Worm (Caenorhabditis elegans): ENCODE measurements around the gene C13A2.1.
"Not testable (repeated sequence)": the region's sequence is repeated elsewhere in the genome, so short reads cannot be mapped to it uniquely, and the experiment has no call there.

The C13A2.1 gene

DNA sequence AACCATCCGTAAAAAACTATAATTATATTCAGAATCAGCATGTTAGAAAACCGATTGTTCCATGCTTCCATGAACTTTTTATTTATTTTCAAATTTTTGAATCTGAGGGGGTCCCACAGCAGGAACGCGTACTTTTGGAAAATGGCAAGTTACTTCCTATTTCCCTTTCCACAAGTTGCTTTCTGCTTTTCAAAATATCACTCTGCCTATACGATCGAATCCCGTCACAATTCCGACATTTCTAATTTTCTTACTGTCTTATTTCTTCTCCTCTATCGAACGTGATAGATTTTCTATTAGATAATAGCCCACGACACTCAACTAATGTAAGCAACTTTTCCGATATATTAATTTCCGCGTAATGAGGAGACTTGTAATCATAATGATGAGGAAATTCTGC is 13.3 kb upstream of the C13A2.1 start, which contains the start of gene C13A2.5:
C13A2.5 (plus strand) TSS at position 301 of the 400 bp plus-strand sequence.
- no peak for TF ChIP-seq ztf-23 (GFP tag; IDR thresholded peaks at IDR 0.05)
- no peak for TF ChIP-seq tab-1 (GFP tag; IDR thresholded peaks at IDR 0.05)
- TF ChIP-seq ztf-29 (GFP tag; IDR thresholded peaks at IDR 0.05) = no peak
- TF ChIP-seq klf-2 (GFP tag; conservative IDR thresholded peaks at IDR 0.05) = no peak
- TF ChIP-seq med-1 (GFP tag; optimal IDR thresholded peaks at IDR 0.05; ENCODE audit: insufficient read depth) = no peak
- no peak for TF ChIP-seq ref-1 (GFP tag; conservative IDR thresholded peaks at IDR 0.05)
- no peak for TF ChIP-seq T22C8.4 (GFP tag; IDR thresholded peaks at IDR 0.05)
- no peak for TF ChIP-seq cog-1 (tag; optimal IDR thresholded peaks at IDR 0.05)
- no peak for TF ChIP-seq flt-1 (GFP tag; IDR thresholded peaks at IDR 0.05)

DNA sequence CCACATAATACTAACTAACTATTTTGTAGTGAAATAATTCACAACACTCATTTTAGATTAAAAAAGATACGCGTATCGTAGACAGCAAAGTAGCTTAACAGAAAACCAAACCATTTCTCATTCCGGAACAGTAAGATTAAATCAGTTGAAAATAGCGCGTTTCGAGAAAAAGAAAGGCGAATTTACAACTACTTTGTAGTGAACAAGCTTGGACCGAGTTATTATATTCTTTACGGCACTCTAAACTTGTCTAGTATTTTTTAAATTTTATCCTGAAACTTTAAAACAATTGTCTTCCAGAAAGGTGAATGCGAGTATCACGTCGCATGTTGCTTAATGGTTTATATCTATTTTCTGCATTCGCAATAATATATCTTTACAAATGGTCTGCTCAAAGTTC is 9.7 kb upstream of the C13A2.1 start, which contains the start of gene C13A2.4:
C13A2.4 (plus strand) TSS at position 301 of the 400 bp plus-strand sequence.
- TF ChIP-seq flt-1 (GFP tag; IDR thresholded peaks at IDR 0.05) (no peak), klf-2 (GFP tag; conservative IDR thresholded peaks at IDR 0.05) (no peak), ztf-29 (GFP tag; IDR thresholded peaks at IDR 0.05) (no peak), cog-1 (tag; optimal IDR thresholded peaks at IDR 0.05) (no peak), ref-1 (GFP tag; conservative IDR thresholded peaks at IDR 0.05) (no peak), med-1 (GFP tag; optimal IDR thresholded peaks at IDR 0.05; ENCODE audit: insufficient read depth) (no peak), T22C8.4 (GFP tag; IDR thresholded peaks at IDR 0.05) (no peak), ztf-23 (GFP tag; IDR thresholded peaks at IDR 0.05) (no peak), tab-1 (GFP tag; IDR thresholded peaks at IDR 0.05) (no peak)

DNA sequence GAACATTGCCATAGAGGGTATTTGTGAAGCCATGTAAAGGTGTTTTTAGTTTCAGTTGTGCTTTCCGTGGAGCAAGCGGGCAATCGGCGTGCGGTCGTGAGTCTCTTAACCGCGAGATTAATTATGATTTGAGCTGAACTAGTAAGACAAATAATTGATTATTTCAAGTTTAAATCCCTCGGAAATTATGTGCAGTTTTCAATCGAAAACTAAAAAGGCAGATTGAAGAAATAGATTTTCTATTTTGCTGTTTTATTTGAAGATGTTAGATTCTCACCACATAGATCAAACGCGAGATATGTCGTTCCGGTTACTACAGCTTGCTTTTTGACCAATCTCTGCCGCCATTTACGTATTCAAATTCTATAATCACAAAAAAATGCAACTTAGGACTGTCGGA is 6.8 kb upstream of the C13A2.1 start, which contains the start of gene C13A2.3:
C13A2.3 (plus strand) TSS at position 301 of the 400 bp plus-strand sequence.
- TF ChIP-seq klf-2 (GFP tag; conservative IDR thresholded peaks at IDR 0.05) = no peak
- TF ChIP-seq T22C8.4 (GFP tag; IDR thresholded peaks at IDR 0.05) = no peak
- TF ChIP-seq flt-1 (GFP tag; IDR thresholded peaks at IDR 0.05) = no peak
- no peak for TF ChIP-seq med-1 (GFP tag; optimal IDR thresholded peaks at IDR 0.05; ENCODE audit: insufficient read depth)
- TF ChIP-seq tab-1 (GFP tag; IDR thresholded peaks at IDR 0.05) = no peak
- no peak for TF ChIP-seq cog-1 (tag; optimal IDR thresholded peaks at IDR 0.05)
- TF ChIP-seq ref-1 (GFP tag; conservative IDR thresholded peaks at IDR 0.05) = no peak
- no peak for TF ChIP-seq ztf-29 (GFP tag; IDR thresholded peaks at IDR 0.05)
- TF ChIP-seq ztf-23 (GFP tag; IDR thresholded peaks at IDR 0.05) = no peak

ce11 chrV:7295270-7295669 is 6.5 kb downstream of the C13A2.1 start, which contains the start of gene F07G11.4:
Gene F07G11.4 (minus strand): TSS chrV:7295370.
- TF ChIP-seq ztf-29 (GFP tag; IDR thresholded peaks at IDR 0.05) = no peak
- TF ChIP-seq ref-1 (GFP tag; conservative IDR thresholded peaks at IDR 0.05) = no peak
- TF ChIP-seq cog-1 (tag; optimal IDR thresholded peaks at IDR 0.05) = no peak
- TF ChIP-seq med-1 (GFP tag; optimal IDR thresholded peaks at IDR 0.05; ENCODE audit: insufficient read depth) = no peak
- TF ChIP-seq ztf-23 (GFP tag; IDR thresholded peaks at IDR 0.05) = no peak
- no peak for TF ChIP-seq flt-1 (GFP tag; IDR thresholded peaks at IDR 0.05)
- TF ChIP-seq tab-1 (GFP tag; IDR thresholded peaks at IDR 0.05) = no peak
- no peak for TF ChIP-seq T22C8.4 (GFP tag; IDR thresholded peaks at IDR 0.05)
- TF ChIP-seq klf-2 (GFP tag; conservative IDR thresholded peaks at IDR 0.05) = no peak

- TF ChIP-seq ztf-23 (GFP tag; IDR thresholded peaks at IDR 0.05) (no peak), cog-1 (tag; optimal IDR thresholded peaks at IDR 0.05) (no peak), T22C8.4 (GFP tag; IDR thresholded peaks at IDR 0.05) (no peak), ztf-29 (GFP tag; IDR thresholded peaks at IDR 0.05) (no peak), klf-2 (GFP tag; conservative IDR thresholded peaks at IDR 0.05) (no peak), flt-1 (GFP tag; IDR thresholded peaks at IDR 0.05) (no peak), ref-1 (GFP tag; conservative IDR thresholded peaks at IDR 0.05) (no peak), tab-1 (GFP tag; IDR thresholded peaks at IDR 0.05) (no peak), med-1 (GFP tag; optimal IDR thresholded peaks at IDR 0.05; ENCODE audit: insufficient read depth) (no peak)
Measured at ce11 chrV:7297263-7297662, 8.5 kb downstream of the C13A2.1 start, which contains the start of gene srj-32. Gene srj-32 (minus strand): TSS chrV:7297363.

DNA sequence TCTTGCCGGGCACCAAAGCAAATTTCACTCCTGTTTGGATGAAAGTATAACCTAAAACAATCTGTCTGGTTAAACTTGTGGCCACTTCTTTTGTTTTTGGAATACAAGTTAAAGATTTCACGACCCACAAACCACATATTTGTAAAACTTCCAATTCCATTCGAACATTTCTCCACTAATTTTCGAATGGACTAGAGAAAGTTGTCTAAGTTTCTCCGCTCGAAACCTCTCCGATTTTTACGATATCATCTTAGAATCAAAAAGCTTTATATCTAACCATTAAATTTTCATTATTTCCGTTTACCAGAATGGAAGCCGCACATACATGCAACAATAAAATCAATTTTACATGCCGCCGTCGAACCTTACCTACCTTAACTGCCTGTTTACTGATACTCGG is 9.7 kb downstream of the C13A2.1 start, which contains the start of gene F07G11.3:
F07G11.3 (plus strand) TSS at position 301 of the 400 bp plus-strand sequence.
- TF ChIP-seq ztf-23 (GFP tag; IDR thresholded peaks at IDR 0.05) (no peak), klf-2 (GFP tag; conservative IDR thresholded peaks at IDR 0.05) (no peak), ztf-29 (GFP tag; IDR thresholded peaks at IDR 0.05) (no peak), cog-1 (tag; optimal IDR thresholded peaks at IDR 0.05) (no peak), tab-1 (GFP tag; IDR thresholded peaks at IDR 0.05) (no peak), med-1 (GFP tag; optimal IDR thresholded peaks at IDR 0.05; ENCODE audit: insufficient read depth) (no peak), flt-1 (GFP tag; IDR thresholded peaks at IDR 0.05) (no peak), T22C8.4 (GFP tag; IDR thresholded peaks at IDR 0.05) (no peak), ref-1 (GFP tag; conservative IDR thresholded peaks at IDR 0.05) (no peak)

- TF ChIP-seq med-1 (GFP tag; optimal IDR thresholded peaks at IDR 0.05; ENCODE audit: insufficient read depth); T22C8.4 (GFP tag; IDR thresholded peaks at IDR 0.05); ref-1 (GFP tag; conservative IDR thresholded peaks at IDR 0.05): not testable (repeated sequence)
Measured at ce11 chrV:7304506-7304905, 15.7 kb downstream of the C13A2.1 start, which contains the start of gene F07G11.2. Gene F07G11.2 (plus strand): TSS chrV:7304806.

ce11 chrV:7307089-7307488 is 18.3 kb downstream of the C13A2.1 start, which contains the start of gene F07G11.1:
Gene F07G11.1 (plus strand): TSS chrV:7307389.
- TF ChIP-seq med-1 (GFP tag; optimal IDR thresholded peaks at IDR 0.05; ENCODE audit: insufficient read depth) = no peak
- TF ChIP-seq flt-1 (GFP tag; IDR thresholded peaks at IDR 0.05) = no peak
- no peak for TF ChIP-seq tab-1 (GFP tag; IDR thresholded peaks at IDR 0.05)
- TF ChIP-seq ztf-29 (GFP tag; IDR thresholded peaks at IDR 0.05) = no peak
- TF ChIP-seq T22C8.4 (GFP tag; IDR thresholded peaks at IDR 0.05) = no peak
- no peak for TF ChIP-seq klf-2 (GFP tag; conservative IDR thresholded peaks at IDR 0.05)
- no peak for TF ChIP-seq ref-1 (GFP tag; conservative IDR thresholded peaks at IDR 0.05)
- no peak for TF ChIP-seq cog-1 (tag; optimal IDR thresholded peaks at IDR 0.05)
- TF ChIP-seq ztf-23 (GFP tag; IDR thresholded peaks at IDR 0.05) = no peak

DNA sequence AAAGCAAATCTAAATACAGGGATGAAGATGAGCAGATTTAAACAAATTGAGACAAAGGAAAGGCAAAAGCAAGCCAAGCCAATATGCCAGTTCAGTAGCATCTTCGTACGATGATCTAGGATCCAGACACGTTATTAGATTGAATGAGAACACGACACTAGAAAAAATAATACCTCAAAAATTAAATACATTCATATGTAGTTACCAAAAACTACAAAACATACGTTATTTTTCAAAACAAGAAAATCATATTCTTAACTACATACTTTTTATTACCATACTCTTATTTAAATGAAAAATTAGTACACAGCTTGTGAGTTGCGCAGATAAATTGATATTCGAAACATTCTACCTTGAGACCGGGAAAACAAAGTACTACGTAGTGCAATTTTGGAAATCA is 24.4 kb downstream of the C13A2.1 start, which contains the start of gene srx-6:
srx-6 (minus strand) TSS at position 101 of the 400 bp plus-strand sequence.
- TF ChIP-seq flt-1 (GFP tag; IDR thresholded peaks at IDR 0.05) (no peak), tab-1 (GFP tag; IDR thresholded peaks at IDR 0.05) (no peak), T22C8.4 (GFP tag; IDR thresholded peaks at IDR 0.05) (no peak), ref-1 (GFP tag; conservative IDR thresholded peaks at IDR 0.05) (no peak), ztf-29 (GFP tag; IDR thresholded peaks at IDR 0.05) (no peak), med-1 (GFP tag; optimal IDR thresholded peaks at IDR 0.05; ENCODE audit: insufficient read depth) (no peak), cog-1 (tag; optimal IDR thresholded peaks at IDR 0.05) (no peak), klf-2 (GFP tag; conservative IDR thresholded peaks at IDR 0.05) (no peak), ztf-23 (GFP tag; IDR thresholded peaks at IDR 0.05) (no peak)

Measured in whole organism, midembryonic.